Worm (Caenorhabditis elegans) whole organism, young adult: Measurements from ENCODE around the gene chd-3.

Source experiments
- ama-1 ChIP-seq, 3 experiments: fragments of 150-350 bp in 1 of 3; sonication (generic microtip) in 2 of 3; optimal IDR thresholded peaks; 2 replicates each; lab custom pipeline; 2014 to 2018; ENCODE audit warnings: missing biosample characterization in 2 of 3, missing genetic modification characterization in 2 of 3, missing genetic modification reagents in 2 of 3
- bed-1 ChIP-seq: fragments of 200-800 bp; sonication (Bioruptor generic); IDR thresholded peaks from 2 replicates; pipeline ENCODE4 v1.3.6; 2022; ENCODE audit warnings: missing genetic modification reagents, missing genetic modification characterization, missing compliant biosample characterization
- ceh-27 ChIP-seq: fragments of 200-800 bp; sonication (Bioruptor generic); optimal IDR thresholded peaks from 2 replicates; lab custom pipeline; 2018; ENCODE audit warnings: mild to moderate bottlenecking, missing genetic modification characterization, moderate library complexity, missing compliant biosample characterization
- ets-4 ChIP-seq: fragments of 200-800 bp; sonication (Bioruptor generic); optimal IDR thresholded peaks from 2 replicates; lab custom pipeline; 2018; ENCODE audit warnings: mild to moderate bottlenecking, missing genetic modification characterization, missing compliant biosample characterization
- lin-40 ChIP-seq: sonication (generic microtip); optimal IDR thresholded peaks from 2 replicates; lab custom pipeline; 2016; ENCODE audit warnings: missing genetic modification characterization, mild to moderate bottlenecking, missing compliant biosample characterization, missing genotype, missing genetic modification reagents
- repo-1 ChIP-seq: sonication (generic microtip); optimal IDR thresholded peaks from 2 replicates; lab custom pipeline; 2017; ENCODE audit warnings: mild to moderate bottlenecking, missing genetic modification characterization, missing compliant biosample characterization

DNA sequence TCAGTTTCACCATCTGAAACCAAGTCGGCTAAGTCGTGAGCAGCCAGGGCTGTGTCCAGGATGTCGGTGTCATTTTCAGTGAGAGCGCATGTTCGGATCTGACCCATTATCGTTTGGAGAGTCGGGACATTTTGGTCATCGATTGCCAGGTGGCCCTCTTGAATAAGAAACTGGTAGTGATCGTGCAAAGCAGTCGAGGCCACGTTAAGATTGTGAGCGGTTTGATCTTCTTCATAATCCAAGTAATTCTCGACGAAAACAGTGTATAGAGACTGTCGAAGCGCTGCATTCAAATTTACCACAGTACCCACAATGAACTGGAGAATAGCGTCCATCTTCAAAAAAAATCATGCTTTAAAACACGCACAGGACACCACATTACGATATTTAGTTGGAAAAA is 10.1 kb upstream of the chd-3 start, which contains the start of gene T14G8.6:
- TF ChIP-seq ets-4 (GFP tag; lab: Kevin White, UChicago): no peak
- TF ChIP-seq ama-1 (optimal IDR thresholded peaks at IDR 0.05; lab: Kevin White, UChicago): no peak
- TF ChIP-seq ama-1 (GFP tag; optimal IDR thresholded peaks at IDR 0.05; lab: Kevin White, UChicago): no peak
- TF ChIP-seq repo-1 (tag; lab: Kevin White, UChicago): no peak
- TF ChIP-seq ceh-27 (GFP tag; lab: Kevin White, UChicago): no peak
- no peak for TF ChIP-seq bed-1 (GFP tag; lab: Robert Waterston, UW)
- TF ChIP-seq lin-40 (tag; lab: Kevin White, UChicago): no peak
